Worm (Caenorhabditis elegans) whole organism, L1 larva: ENCODE results near the gene Y36E3A.2.

Source experiments
- C16A3.4 ChIP-seq: fragments of 150-350 bp; optimal IDR thresholded peaks from 2 replicates; lab custom pipeline; 2014; ENCODE audit warnings: missing biosample characterization, missing genetic modification characterization
- F16B12.6 ChIP-seq: fragments of 150-350 bp; optimal IDR thresholded peaks from 2 replicates; lab custom pipeline; 2014; ENCODE audit warnings: missing biosample characterization, missing genetic modification characterization
- alr-1 ChIP-seq: fragments of 200-800 bp; sonication (Bioruptor generic); optimal IDR thresholded peaks from 2 replicates; lab custom pipeline; 2018; ENCODE audit warnings: borderline replicate concordance, mild to moderate bottlenecking, missing genetic modification characterization, missing compliant biosample characterization
- ama-1 ChIP-seq: fragments of 150-350 bp; optimal IDR thresholded peaks from 2 replicates; lab custom pipeline; 2014
- ceh-8 ChIP-seq: fragments of 200-800 bp; sonication (Bioruptor generic); optimal IDR thresholded peaks from 2 replicates; lab custom pipeline; 2018; ENCODE audit warnings: mild to moderate bottlenecking, missing genetic modification characterization, moderate library complexity, missing compliant biosample characterization
- ceh-82 ChIP-seq, 3 experiments: fragments of 150-350 bp in 1 of 3; sonication (generic microtip) in 2 of 3; optimal IDR thresholded peaks; 2 replicates each; lab custom pipeline; 2014 to 2017; ENCODE audit warnings: missing biosample characterization in 3 of 3, missing genetic modification characterization in 3 of 3
- dpl-1 ChIP-seq, 3 experiments: fragments of 150-350 bp in 2 of 3; sonication (generic microtip) in 1 of 3; optimal IDR thresholded peaks; 2 replicates each; lab custom pipeline; 2014 to 2017; ENCODE audit warnings: missing biosample characterization in 3 of 3, missing genetic modification characterization in 3 of 3, missing genetic modification reagents in 3 of 3
- efl-1 ChIP-seq, 4 experiments: fragments of 150-350 bp; optimal IDR thresholded peaks in 3 of 4; peaks in 1 of 4; 1 replicate in 1 of 4; 2 replicates in 3 of 4; lab custom pipeline; 2014; ENCODE audit warnings: missing biosample characterization in 2 of 4, missing genetic modification characterization in 2 of 4, missing genetic modification reagents in 2 of 4
- fkh-4 ChIP-seq: sonication (generic microtip); optimal IDR thresholded peaks from 2 replicates; lab custom pipeline; 2016; ENCODE audit warnings: missing compliant biosample characterization, missing genetic modification characterization, borderline replicate concordance
- fkh-8 ChIP-seq: sonication (generic microtip); optimal IDR thresholded peaks from 2 replicates; lab custom pipeline; 2016; ENCODE audit warnings: mild to moderate bottlenecking, missing genetic modification characterization, missing compliant biosample characterization
- grh-1 ChIP-seq: fragments of 200-800 bp; sonication (Bioruptor generic); IDR thresholded peaks from 2 replicates; pipeline ENCODE4 v1.3.6; 2022; ENCODE audit warnings: missing genetic modification reagents, missing genetic modification characterization, missing compliant biosample characterization
- isw-1 ChIP-seq: fragments of 200-800 bp; sonication (Bioruptor generic); IDR thresholded peaks from 2 replicates; pipeline ENCODE4 v1.3.6; 2022; ENCODE audit warnings: missing genetic modification characterization, missing compliant biosample characterization
- lin-15B ChIP-seq: fragments of 150-350 bp; sonication (generic microtip); optimal IDR thresholded peaks from 3 replicates; lab custom pipeline; 2014; ENCODE audit warnings: missing biosample characterization, missing genetic modification characterization
- nhr-11 ChIP-seq: fragments of 150-350 bp; optimal IDR thresholded peaks from 2 replicates; lab custom pipeline; 2014; ENCODE audit warnings: missing biosample characterization, missing genetic modification characterization
- nhr-20 ChIP-seq: sonication (generic microtip); optimal IDR thresholded peaks from 2 replicates; lab custom pipeline; 2016; ENCODE audit warnings: mild to moderate bottlenecking, missing genetic modification characterization, missing compliant biosample characterization
- nhr-47 ChIP-seq: sonication (generic microtip); optimal IDR thresholded peaks from 2 replicates; lab custom pipeline; 2016; ENCODE audit warnings: mild to moderate bottlenecking, missing genetic modification characterization, moderate library complexity, missing compliant biosample characterization
- nhr-71 ChIP-seq: sonication (generic microtip); optimal IDR thresholded peaks from 2 replicates; lab custom pipeline; 2016; ENCODE audit warnings: mild to moderate bottlenecking, missing genetic modification characterization, moderate library complexity, missing compliant biosample characterization
- nhr-84 ChIP-seq: sonication (generic microtip); optimal IDR thresholded peaks from 2 replicates; lab custom pipeline; 2017; ENCODE audit warnings: missing biosample characterization, missing genetic modification characterization
- pag-3 ChIP-seq: sonication (generic microtip); optimal IDR thresholded peaks from 2 replicates; lab custom pipeline; 2017; ENCODE audit warnings: missing genetic modification characterization, mild to moderate bottlenecking, missing compliant biosample characterization, antibody characterized with exemption, borderline replicate concordance; ENCODE audit not compliant: insufficient read depth
- pqm-1 ChIP-seq: sonication (generic microtip); optimal IDR thresholded peaks from 3 replicates; lab custom pipeline; 2017; ENCODE audit warnings: missing biosample characterization, missing genetic modification characterization
- snpc-4 ChIP-seq: fragments of 150-350 bp; optimal IDR thresholded peaks from 2 replicates; lab custom pipeline; 2014; ENCODE audit warnings: missing biosample characterization, missing genetic modification characterization
- snu-23 ChIP-seq: sonication (generic microtip); optimal IDR thresholded peaks from 2 replicates; lab custom pipeline; 2016; ENCODE audit warnings: missing genetic modification characterization, missing compliant biosample characterization
- sox-4 ChIP-seq: sonication (generic microtip); optimal IDR thresholded peaks from 2 replicates; lab custom pipeline; 2016; ENCODE audit warnings: missing genetic modification characterization, missing compliant biosample characterization
- sptf-1 ChIP-seq: fragments of 150-350 bp; optimal IDR thresholded peaks from 2 replicates; lab custom pipeline; 2014; ENCODE audit warnings: missing biosample characterization, missing genetic modification characterization
- tbx-2 ChIP-seq: sonication (generic microtip); optimal IDR thresholded peaks from 2 replicates; lab custom pipeline; 2016; ENCODE audit warnings: missing genetic modification characterization, missing compliant biosample characterization
- unc-130 ChIP-seq: fragments of 150-350 bp; optimal IDR thresholded peaks from 2 replicates; lab custom pipeline; 2017; ENCODE audit warnings: missing biosample characterization, missing genetic modification characterization, inconsistent platforms
- unc-86 ChIP-seq: sonication (generic microtip); optimal IDR thresholded peaks from 2 replicates; lab custom pipeline; 2016; ENCODE audit warnings: missing genetic modification characterization, missing compliant biosample characterization
- unc-98 ChIP-seq: fragments of 200-800 bp; sonication (Bioruptor generic); IDR thresholded peaks from 2 replicates; pipeline ENCODE4 v1.3.6; 2022; ENCODE audit warnings: missing genetic modification characterization, missing compliant biosample characterization
- zag-1 ChIP-seq: fragments of 150-350 bp; optimal IDR thresholded peaks from 2 replicates; lab custom pipeline; 2014; ENCODE audit warnings: missing biosample characterization, missing genetic modification characterization
- zip-4 ChIP-seq: fragments of 200-800 bp; sonication (Bioruptor generic); optimal IDR thresholded peaks from 2 replicates; lab custom pipeline; 2018; ENCODE audit warnings: mild to moderate bottlenecking, missing genetic modification characterization, moderate library complexity, missing compliant biosample characterization
- ztf-4 ChIP-seq: fragments of 150-350 bp; optimal IDR thresholded peaks from 2 replicates; lab custom pipeline; 2014; ENCODE audit warnings: missing biosample characterization, missing genetic modification characterization

Y36E3A.2 gene

ce11 chrV:15380857-15381256 is 45.0 kb upstream of the Y36E3A.2 start, which contains the start of gene dhs-23:
Gene dhs-23, plus strand, starts transcription at chrV:15381219.
- TF ChIP-seq sptf-1 = no peak
- no peak for TF ChIP-seq efl-1 (optimal IDR thresholded peaks at IDR 0.05; lab: Kevin White, UChicago)
- peak in 1 of 2 experiments; percentile 29 for TF ChIP-seq efl-1 (GFP tag; optimal IDR thresholded peaks at IDR 0.05 in 1 of 2; lab: Kevin White, UChicago)
- peak; percentile 54 for TF ChIP-seq nhr-20 (tag; lab: Kevin White, UChicago)

ce11 chrV:15383739-15384138 is 42.1 kb upstream of the Y36E3A.2 start, which contains the start of gene str-88:
Gene str-88, minus strand, starts transcription at chrV:15383839.
- TF ChIP-seq ama-1 (lab: Kevin White, UChicago) = no peak
- TF ChIP-seq fkh-8 (tag; lab: Kevin White, UChicago) = no peak
- TF ChIP-seq unc-130 = no peak
- TF ChIP-seq C16A3.4 (tag; lab: Kevin White, UChicago) = no peak
- TF ChIP-seq zag-1 (tag; lab: Kevin White, UChicago) = no peak

- TF ChIP-seq nhr-84 (tag; lab: Kevin White, UChicago) (no peak), sox-4 (no peak), lin-15B (tag; lab: Kevin White, UChicago) (no peak), dpl-1 (GFP tag; optimal IDR thresholded peaks at IDR 0.05; lab: Kevin White, UChicago) (no peak), nhr-47 (tag; lab: Kevin White, UChicago) (no peak), ceh-8 (GFP tag; lab: Kevin White, UChicago) (peak; percentile 72), nhr-11 (tag; lab: Kevin White, UChicago) (no peak), ceh-82 (tag; optimal IDR thresholded peaks at IDR 0.05; lab: Kevin White, UChicago) (no peak)
- TF ChIP-seq, all 84 proteins: peak for 1
Measured at ce11 chrV:15384733-15385132, 41.1 kb upstream of the Y36E3A.2 start, which contains the start of gene str-102. Gene str-102, plus strand, starts transcription at chrV:15385033.

ce11 chrV:15388820-15389384 is 36.9 kb upstream of the Y36E3A.2 start, which contains the start of gene srh-170:
Gene srh-170, minus strand, starts transcription at chrV:15388870.
- TF ChIP-seq alr-1 = no peak
- no peak for TF ChIP-seq tbx-2 (tag; lab: Kevin White, UChicago)
- no peak for TF ChIP-seq ztf-4 (tag; lab: Kevin White, UChicago)
- TF ChIP-seq snpc-4 (tag; lab: Kevin White, UChicago) = no peak
- TF ChIP-seq nhr-47 (tag; lab: Kevin White, UChicago) = peak; percentile 8
- TF ChIP-seq efl-1 (optimal IDR thresholded peaks at IDR 0.05; lab: Kevin White, UChicago) = peak; percentile 35 to 73
- peak; percentile 46 to 72 for TF ChIP-seq efl-1 (GFP tag; optimal IDR thresholded peaks at IDR 0.05 in 1 of 2; lab: Kevin White, UChicago)
- TF ChIP-seq zip-4 (GFP tag; lab: Kevin White, UChicago) = no peak
- TF ChIP-seq grh-1 (GFP tag; lab: Robert Waterston, UW) = peak; percentile 57
- no peak for TF ChIP-seq unc-86 (tag; lab: Kevin White, UChicago)
- TF ChIP-seq snu-23 (GFP tag; lab: Kevin White, UChicago) = peak; percentile 23
- peak; percentile 11 for TF ChIP-seq nhr-71 (tag; lab: Kevin White, UChicago)
- TF ChIP-seq dpl-1 (GFP tag; optimal IDR thresholded peaks at IDR 0.05; lab: Kevin White, UChicago) = peak in 2 of 3 experiments; percentile 16 to 52
- 0 out of 2 replicates have a peak, but pooled peaks have one; percentile 16 for TF ChIP-seq isw-1 (GFP tag; lab: Robert Waterston, UW)
- peak; percentile 49 for TF ChIP-seq F16B12.6 (tag; lab: Kevin White, UChicago)
- no peak for TF ChIP-seq pqm-1 (tag; lab: Kevin White, UChicago)

- TF ChIP-seq fkh-4 (tag; lab: Kevin White, UChicago) (no peak), pag-3 (tag; lab: Kevin White, UChicago) (no peak), nhr-47 (tag; lab: Kevin White, UChicago) (no peak), unc-98 (GFP tag; lab: Robert Waterston, UW) (no peak)
Measured at ce11 chrV:15392064-15392463, 33.8 kb upstream of the Y36E3A.2 start.
